Fruit fly (Drosophila melanogaster) whole organism, embryonic: ENCODE data around the gene Chd64.

Experiments
- ATbp ChIP-seq: fragments of 200-800 bp; sonication (Bioruptor generic); optimal IDR thresholded peaks from 2 replicates; lab custom pipeline; 2017; ENCODE audit warnings: missing biosample characterization, mild to moderate bottlenecking, missing genetic modification characterization, missing genetic modification reagents
- Atf-2 ChIP-seq: fragments of 200-800 bp; sonication (Bioruptor generic); optimal IDR thresholded peaks from 2 replicates; lab custom pipeline; 2016; ENCODE audit warnings: missing biosample characterization, missing genetic modification characterization
- CG12155 ChIP-seq: fragments of 200-800 bp; sonication (Bioruptor generic); optimal IDR thresholded peaks from 3 replicates; lab custom pipeline; 2016; ENCODE audit warnings: missing biosample characterization, missing genetic modification characterization
- CG13123 ChIP-seq: fragments of 200-800 bp; sonication (Bioruptor generic); optimal IDR thresholded peaks from 2 replicates; lab custom pipeline; 2016; ENCODE audit warnings: missing biosample characterization, missing genetic modification characterization
- CG2678 ChIP-seq: fragments of 200-800 bp; sonication (Bioruptor generic); optimal IDR thresholded peaks from 3 replicates; lab custom pipeline; 2019; ENCODE audit warnings: missing biosample characterization, mild to moderate bottlenecking, missing genetic modification characterization, moderate library complexity
- CG2889 ChIP-seq: fragments of 200-800 bp; sonication (Bioruptor generic); IDR thresholded peaks from 3 replicates; pipeline ENCODE4 v1.3.6; 2022; ENCODE audit warnings: missing biosample characterization, missing genetic modification characterization
- CG32767 ChIP-seq: fragments of 200-800 bp; sonication (Bioruptor generic); IDR thresholded peaks from 2 replicates; pipeline ENCODE4 v1.3.6; 2022; ENCODE audit warnings: missing biosample characterization, missing genetic modification characterization
- CG33557 ChIP-seq: fragments of 200-800 bp; sonication (Bioruptor generic); optimal IDR thresholded peaks from 2 replicates; lab custom pipeline; 2019; ENCODE audit warnings: missing biosample characterization, mild to moderate bottlenecking, missing genetic modification characterization, moderate library complexity
- CG42726 ChIP-seq: fragments of 200-800 bp; sonication (Bioruptor generic); IDR thresholded peaks from 2 replicates; pipeline ENCODE4 v1.3.6; 2022; ENCODE audit warnings: missing biosample characterization, missing genetic modification characterization; ENCODE audit not compliant: partially characterized antibody
- CG4404 ChIP-seq: fragments of 200-800 bp; sonication (Bioruptor generic); IDR thresholded peaks from 2 replicates; pipeline ENCODE4 v1.3.6; 2022; ENCODE audit warnings: missing biosample characterization, missing genetic modification characterization
- CG4854 ChIP-seq: fragments of 200-800 bp; sonication (Bioruptor generic); optimal IDR thresholded peaks from 2 replicates; lab custom pipeline; 2016; ENCODE audit warnings: missing biosample characterization, missing genetic modification characterization, inconsistent platforms
- CG5953 ChIP-seq: fragments of 200-800 bp; sonication (Bioruptor generic); IDR thresholded peaks from 2 replicates; pipeline ENCODE4 v1.3.6; 2022; ENCODE audit warnings: missing biosample characterization, missing genetic modification characterization
- CG7271 ChIP-seq: fragments of 200-800 bp; sonication (Bioruptor generic); optimal IDR thresholded peaks from 2 replicates; lab custom pipeline; 2018; ENCODE audit warnings: missing biosample characterization, mild to moderate bottlenecking, missing genetic modification characterization, moderate library complexity
- CG8478 ChIP-seq: fragments of >200 bp; optimal IDR thresholded peaks from 2 replicates; lab custom pipeline; 2018
- Dad ChIP-seq: fragments of 200-800 bp; sonication (Bioruptor generic); optimal IDR thresholded peaks from 3 replicates; lab custom pipeline; 2016; ENCODE audit warnings: missing biosample characterization, missing genetic modification characterization
- Dll ChIP-seq: fragments of 200-800 bp; sonication (Bioruptor generic); IDR thresholded peaks from 4 replicates; pipeline ENCODE4 v1.3.6; 2022; ENCODE audit warnings: missing biosample characterization, missing genetic modification characterization; ENCODE audit not compliant: partially characterized antibody
- Elba2 ChIP-seq: fragments of 200-800 bp; sonication (Bioruptor generic); optimal IDR thresholded peaks from 3 replicates; lab custom pipeline; 2016; ENCODE audit warnings: missing biosample characterization, missing genetic modification characterization
- H15 ChIP-seq: fragments of 200-800 bp; sonication (Bioruptor generic); IDR thresholded peaks from 3 replicates; pipeline ENCODE4 v1.3.6; 2022; ENCODE audit warnings: missing biosample characterization, missing genetic modification characterization
- Hand ChIP-seq: fragments of 200-800 bp; sonication (Bioruptor generic); optimal IDR thresholded peaks from 2 replicates; lab custom pipeline; 2017; ENCODE audit warnings: mild to moderate bottlenecking, missing biosample characterization, missing genetic modification reagents, missing genetic modification characterization
- Hr39 ChIP-seq: fragments of >200 bp; optimal IDR thresholded peaks from 2 replicates; lab custom pipeline; 2017
- Kr ChIP-seq: fragments of 200-800 bp; sonication (Bioruptor generic); optimal IDR thresholded peaks from 2 replicates; lab custom pipeline; 2017; ENCODE audit warnings: missing biosample characterization, mild to moderate bottlenecking, missing genetic modification characterization
- Med ChIP-seq: fragments of 200-800 bp; sonication (Bioruptor generic); peaks from one replicate; lab custom pipeline; 2016; ENCODE audit warnings: missing biosample characterization, missing genetic modification characterization, mild to moderate bottlenecking, inconsistent platforms, moderate library complexity
- NC2β ChIP-seq: fragments of 200-800 bp; sonication (Bioruptor generic); optimal IDR thresholded peaks from 2 replicates; lab custom pipeline; 2016; ENCODE audit warnings: missing biosample characterization, missing genetic modification characterization
- Pdp1 ChIP-seq, 2 experiments: fragments of 200-800 bp; sonication (Bioruptor generic); optimal IDR thresholded peaks; 3 replicates each; lab custom pipeline; 2016; ENCODE audit warnings: missing biosample characterization in 2 of 2, missing genetic modification characterization in 2 of 2, mild to moderate bottlenecking in 1 of 2, moderate library complexity in 1 of 2
- Six4 ChIP-seq: fragments of 200-800 bp; sonication (Bioruptor generic); optimal IDR thresholded peaks from 2 replicates; lab custom pipeline; 2016; ENCODE audit warnings: missing biosample characterization, missing genetic modification characterization
- Trl ChIP-seq, 3 experiments: fragments of >200 bp in 2 of 3; fragments of 200-800 bp in 1 of 3; sonication (Bioruptor generic) in 1 of 3; optimal IDR thresholded peaks; 2 replicates in 1 of 3; 3 replicates in 2 of 3; lab custom pipeline; 2016 to 2017; ENCODE audit warnings: missing biosample characterization in 1 of 3, missing genetic modification characterization in 1 of 3
- aop ChIP-seq: fragments of 200-800 bp; sonication (Bioruptor generic); IDR thresholded peaks from 2 replicates; pipeline ENCODE4 v1.3.6; 2022; ENCODE audit warnings: missing biosample characterization, missing genetic modification characterization
- ato ChIP-seq: fragments of 200-800 bp; sonication (Bioruptor generic); IDR thresholded peaks from 2 replicates; pipeline ENCODE4 v1.3.6; 2022; ENCODE audit warnings: missing biosample characterization, missing genetic modification characterization; ENCODE audit not compliant: partially characterized antibody
- cas ChIP-seq: fragments of 200-800 bp; sonication (Bioruptor generic); IDR thresholded peaks from 2 replicates; pipeline ENCODE4 v1.3.6; 2022; ENCODE audit warnings: missing biosample characterization, missing genetic modification characterization
- ci ChIP-seq: fragments of 200-800 bp; sonication (Bioruptor generic); IDR thresholded peaks from 3 replicates; pipeline ENCODE4 v1.3.6; 2022; ENCODE audit warnings: missing biosample characterization, missing genetic modification characterization
- dati ChIP-seq: fragments of 200-800 bp; sonication (Bioruptor generic); IDR thresholded peaks from 2 replicates; pipeline ENCODE4 v1.3.6; 2022; ENCODE audit warnings: missing biosample characterization, missing genetic modification characterization
- eyg ChIP-seq: fragments of 200-800 bp; sonication (Bioruptor generic); optimal IDR thresholded peaks from 3 replicates; lab custom pipeline; 2016; ENCODE audit warnings: missing biosample characterization, missing genetic modification characterization
- fru ChIP-seq: fragments of >200 bp; optimal IDR thresholded peaks from 2 replicates; lab custom pipeline; 2017
- gem ChIP-seq: fragments of 200-800 bp; sonication (Bioruptor generic); optimal IDR thresholded peaks from 2 replicates; lab custom pipeline; 2019; ENCODE audit warnings: missing biosample characterization, mild to moderate bottlenecking, missing genetic modification characterization, moderate library complexity
- gfzf ChIP-seq: fragments of 200-800 bp; sonication (Bioruptor generic); optimal IDR thresholded peaks from 2 replicates; lab custom pipeline; 2016; ENCODE audit warnings: missing biosample characterization, mild to moderate bottlenecking, missing genetic modification characterization, moderate library complexity
- gsb ChIP-seq: fragments of 200-800 bp; sonication (Bioruptor generic); IDR thresholded peaks from 2 replicates; pipeline ENCODE4 v1.3.6; 2022; ENCODE audit warnings: missing biosample characterization, missing genetic modification characterization
- ham ChIP-seq: fragments of 200-800 bp; sonication (Bioruptor generic); IDR thresholded peaks from 2 replicates; pipeline ENCODE4 v1.3.6; 2022; ENCODE audit warnings: missing biosample characterization, missing genetic modification characterization
- hth ChIP-seq: fragments of >200 bp; optimal IDR thresholded peaks from 2 replicates; lab custom pipeline; 2017; ENCODE audit warnings: inconsistent platforms
- kay ChIP-seq: fragments of 200-800 bp; sonication (Bioruptor generic); optimal IDR thresholded peaks from 2 replicates; lab custom pipeline; 2016; ENCODE audit warnings: missing biosample characterization, missing genetic modification characterization
- lmd ChIP-seq: fragments of 200-800 bp; sonication (Bioruptor generic); IDR thresholded peaks from 2 replicates; pipeline ENCODE4 v1.3.6; 2022; ENCODE audit warnings: missing biosample characterization, missing genetic modification characterization
- lola ChIP-seq, 3 experiments: fragments of >200 bp in 2 of 3; fragments of 200-800 bp in 1 of 3; sonication (Bioruptor generic) in 1 of 3; optimal IDR thresholded peaks; 2 replicates each; lab custom pipeline; 2017 to 2019; ENCODE audit warnings: missing biosample characterization in 3 of 3, missing genetic modification characterization in 3 of 3, mild to moderate bottlenecking in 1 of 3, moderate library complexity in 1 of 3
- p53 ChIP-seq: fragments of 200-800 bp; sonication (Bioruptor generic); optimal IDR thresholded peaks from 2 replicates; lab custom pipeline; 2016; ENCODE audit warnings: missing biosample characterization, missing genetic modification characterization
- peb ChIP-seq: fragments of 200-800 bp; sonication (Bioruptor generic); IDR thresholded peaks from 2 replicates; pipeline ENCODE4 v1.3.6; 2022; ENCODE audit warnings: missing biosample characterization, missing genetic modification characterization
- pnt ChIP-seq: fragments of 200-800 bp; sonication (Bioruptor generic); optimal IDR thresholded peaks from 3 replicates; lab custom pipeline; 2016; ENCODE audit warnings: missing biosample characterization, missing genetic modification characterization
- run ChIP-seq: fragments of 200-800 bp; sonication (Bioruptor generic); optimal IDR thresholded peaks from 3 replicates; lab custom pipeline; 2018; ENCODE audit warnings: missing biosample characterization, mild to moderate bottlenecking, missing genetic modification characterization
- salm ChIP-seq: fragments of 200-800 bp; sonication (Bioruptor generic); optimal IDR thresholded peaks from 2 replicates; lab custom pipeline; 2018; ENCODE audit warnings: missing biosample characterization, mild to moderate bottlenecking, missing genetic modification characterization
- toy ChIP-seq: fragments of 200-800 bp; sonication (Bioruptor generic); IDR thresholded peaks from 2 replicates; pipeline ENCODE4 v1.3.6; 2022; ENCODE audit warnings: missing biosample characterization, missing genetic modification characterization
- trem ChIP-seq: fragments of 200-800 bp; optimal IDR thresholded peaks from 3 replicates; lab custom pipeline; 2019; ENCODE audit warnings: missing biosample characterization, mild to moderate bottlenecking, missing genetic modification characterization, moderate library complexity
- ttk ChIP-seq: fragments of 200-800 bp; sonication (Bioruptor generic); IDR thresholded peaks from 2 replicates; pipeline ENCODE4 v2.1.2; 2022; ENCODE audit warnings: missing biosample characterization, missing genetic modification characterization
- tx ChIP-seq: fragments of 200-800 bp; sonication (Bioruptor generic); optimal IDR thresholded peaks from 2 replicates; lab custom pipeline; 2016; ENCODE audit warnings: missing biosample characterization, missing genetic modification characterization
- zen ChIP-seq: fragments of 200-800 bp; sonication (Bioruptor generic); optimal IDR thresholded peaks from 3 replicates; lab custom pipeline; 2018; ENCODE audit warnings: missing biosample characterization, mild to moderate bottlenecking, missing genetic modification characterization, moderate library complexity

Chd64 gene

DNA sequence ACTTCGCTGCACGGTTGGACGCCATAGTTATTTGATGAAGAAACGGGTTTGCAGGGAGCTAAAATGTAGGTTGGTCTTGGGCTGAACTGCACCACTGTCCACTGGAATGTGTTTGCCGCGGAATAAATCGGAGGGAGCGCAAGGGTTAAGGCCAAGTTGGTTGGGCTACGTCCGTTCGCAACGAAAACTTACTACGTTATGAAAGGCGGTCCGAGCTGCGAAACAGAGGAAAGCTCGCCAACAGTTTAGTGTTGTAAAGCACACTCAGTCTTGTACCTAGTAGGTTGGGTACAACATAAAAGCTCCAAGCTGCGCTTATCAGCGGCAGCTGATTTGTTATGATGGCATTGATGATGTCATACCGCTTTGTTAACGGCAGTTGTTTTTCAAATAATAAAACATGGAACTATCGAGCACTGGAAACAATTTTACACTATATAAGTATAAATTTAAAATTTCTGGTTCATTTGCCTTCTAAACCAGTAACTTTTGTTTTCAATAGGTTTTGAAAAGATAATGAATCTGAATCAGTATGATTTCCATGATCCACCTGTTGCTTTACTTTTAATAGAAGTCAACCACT, at the start of gene Chd64 (continued):
- TF ChIP-seq Kr (GFP tag; lab: Kevin White, UChicago) (no peak), lmd (GFP tag; lab: Robert Waterston, UW) (no peak), CG2678 (tag; lab: Kevin White, UChicago) (peak; percentile 67), CG8478 (lab: Kevin White, UChicago) (no peak), CG42726 (GFP tag; lab: Robert Waterston, UW) (0 out of 2 replicates have a peak, but pooled peaks have one; percentile 52), ci (GFP tag; lab: Robert Waterston, UW) (peak; percentile 84), CG7271 (tag; lab: Kevin White, UChicago) (no peak), kay (GFP tag; lab: Kevin White, UChicago) (peak; percentile 34), lola (GFP tag; optimal IDR thresholded peaks at IDR 0.05; lab: Kevin White, UChicago) (no peak), dati (GFP tag; lab: Robert Waterston, UW) (no peak), trem (no peak), CG2889 (GFP tag; lab: Robert Waterston, UW) (no peak), Hand (GFP tag; lab: Kevin White, UChicago) (peak; percentile 68), toy (no peak), CG13123 (GFP tag; lab: Kevin White, UChicago) (no peak), NC2β (GFP tag; lab: Kevin White, UChicago) (no peak), salm (no peak), gfzf (GFP tag; lab: Kevin White, UChicago) (no peak), aop (GFP tag; lab: Robert Waterston, UW) (no peak), Dll (GFP tag; lab: Robert Waterston, UW) (no peak), Six4 (GFP tag; lab: Kevin White, UChicago) (no peak), Elba2 (GFP tag; lab: Kevin White, UChicago) (no peak), CG5953 (GFP tag; lab: Robert Waterston, UW) (no peak), CG4854 (GFP tag; lab: Kevin White, UChicago) (no peak), Dad (GFP tag; lab: Kevin White, UChicago) (no peak), H15 (GFP tag; lab: Robert Waterston, UW) (no peak), Atf-2 (no peak), peb (GFP tag; lab: Robert Waterston, UW) (no peak), CG4404 (GFP tag; lab: Robert Waterston, UW) (no peak), Hr39 (lab: Kevin White, UChicago) (no peak), run (tag; lab: Kevin White, UChicago) (no peak), Pdp1 (GFP tag; optimal IDR thresholded peaks at IDR 0.05; lab: Kevin White, UChicago) (peak in 1 of 2 experiments; percentile 97), CG12155 (GFP tag; lab: Kevin White, UChicago) (peak; percentile 25), CG33557 (GFP tag; lab: Kevin White, UChicago) (no peak), pnt (GFP tag; lab: Kevin White, UChicago) (no peak), Med (GFP tag; lab: Kevin White, UChicago) (peak; percentile 94), gem (tag; lab: Kevin White, UChicago) (peak; percentile 61), p53 (GFP tag; lab: Kevin White, UChicago) (no peak), zen (tag; lab: Kevin White, UChicago) (no peak), ato (GFP tag; lab: Robert Waterston, UW) (peak; percentile 51; the same call in 1 of the 2 replicates), eyg (GFP tag; lab: Kevin White, UChicago) (no peak), ham (GFP tag; lab: Robert Waterston, UW) (no peak), ttk (GFP tag; lab: Robert Waterston, UW) (no peak), tx (GFP tag; lab: Kevin White, UChicago) (no peak), Trl (optimal IDR thresholded peaks at IDR 0.05; lab: Kevin White, UChicago) (no peak), Trl (GFP tag; optimal IDR thresholded peaks at IDR 0.05; lab: Kevin White, UChicago) (peak; percentile 36), cas (no peak), ATbp (GFP tag; lab: Kevin White, UChicago) (no peak), hth (lab: Kevin White, UChicago) (no peak), fru (lab: Kevin White, UChicago) (no peak), CG32767 (GFP tag; lab: Robert Waterston, UW) (no peak), gsb (GFP tag; lab: Robert Waterston, UW) (peak; percentile 29; the same call in 1 of the 2 replicates)
